Worm (Caenorhabditis elegans) whole organism, L1 larva: ENCODE results near the gene fipr-4.

Source experiments
- C04F5.9 ChIP-seq: sonication (generic microtip); optimal IDR thresholded peaks from 2 replicates; lab custom pipeline; 2016; ENCODE audit warnings: missing genetic modification characterization, missing compliant biosample characterization
- C16A3.4 ChIP-seq: fragments of 150-350 bp; optimal IDR thresholded peaks from 2 replicates; lab custom pipeline; 2014; ENCODE audit warnings: missing biosample characterization, missing genetic modification characterization
- alr-1 ChIP-seq: fragments of 200-800 bp; sonication (Bioruptor generic); optimal IDR thresholded peaks from 2 replicates; lab custom pipeline; 2018; ENCODE audit warnings: borderline replicate concordance, mild to moderate bottlenecking, missing genetic modification characterization, missing compliant biosample characterization
- ama-1 ChIP-seq: fragments of 150-350 bp; optimal IDR thresholded peaks from 2 replicates; lab custom pipeline; 2014
- ceh-8 ChIP-seq: fragments of 200-800 bp; sonication (Bioruptor generic); optimal IDR thresholded peaks from 2 replicates; lab custom pipeline; 2018; ENCODE audit warnings: mild to moderate bottlenecking, missing genetic modification characterization, moderate library complexity, missing compliant biosample characterization
- ceh-82 ChIP-seq, 3 experiments: fragments of 150-350 bp in 1 of 3; sonication (generic microtip) in 2 of 3; optimal IDR thresholded peaks; 2 replicates each; lab custom pipeline; 2014 to 2017; ENCODE audit warnings: missing biosample characterization in 3 of 3, missing genetic modification characterization in 3 of 3
- ceh-90 ChIP-seq: sonication (generic microtip); optimal IDR thresholded peaks from 2 replicates; lab custom pipeline; 2016; ENCODE audit warnings: missing genetic modification characterization, missing compliant biosample characterization
- dpl-1 ChIP-seq, 3 experiments: fragments of 150-350 bp in 2 of 3; sonication (generic microtip) in 1 of 3; optimal IDR thresholded peaks; 2 replicates each; lab custom pipeline; 2014 to 2017; ENCODE audit warnings: missing biosample characterization in 3 of 3, missing genetic modification characterization in 3 of 3, missing genetic modification reagents in 3 of 3
- dsc-1 ChIP-seq: sonication (generic microtip); optimal IDR thresholded peaks from 2 replicates; lab custom pipeline; 2016; ENCODE audit warnings: mild to moderate bottlenecking, missing genetic modification characterization, missing compliant biosample characterization
- efl-1 ChIP-seq, 4 experiments: fragments of 150-350 bp; optimal IDR thresholded peaks in 3 of 4; peaks in 1 of 4; 1 replicate in 1 of 4; 2 replicates in 3 of 4; lab custom pipeline; 2014; ENCODE audit warnings: missing biosample characterization in 2 of 4, missing genetic modification characterization in 2 of 4, missing genetic modification reagents in 2 of 4
- egl-13 ChIP-seq: sonication (generic microtip); optimal IDR thresholded peaks from 2 replicates; lab custom pipeline; 2016; ENCODE audit warnings: missing genotype, missing genetic modification reagents, missing genetic modification characterization, missing compliant biosample characterization
- elt-2 ChIP-seq: sonication (generic microtip); optimal IDR thresholded peaks from 2 replicates; lab custom pipeline; 2016; ENCODE audit warnings: missing genetic modification characterization, mild to moderate bottlenecking, inconsistent platforms, missing compliant biosample characterization, missing genetic modification reagents
- elt-3 ChIP-seq, 6 experiments: fragments of 150-350 bp in 1 of 6; sonication (generic microtip); optimal IDR thresholded peaks; 2 replicates each; lab custom pipeline; 2017 to 2018; ENCODE audit warnings: missing biosample characterization in 6 of 6, missing genetic modification characterization in 6 of 6, inconsistent platforms in 1 of 6
- fkh-10 ChIP-seq: sonication (generic microtip); optimal IDR thresholded peaks from 2 replicates; lab custom pipeline; 2017; ENCODE audit warnings: missing biosample characterization, missing genetic modification reagents, missing genetic modification characterization
- fkh-8 ChIP-seq: sonication (generic microtip); optimal IDR thresholded peaks from 2 replicates; lab custom pipeline; 2016; ENCODE audit warnings: mild to moderate bottlenecking, missing genetic modification characterization, missing compliant biosample characterization
- hlh-17 ChIP-seq: fragments of 200-800 bp; sonication (Bioruptor generic); optimal IDR thresholded peaks from 2 replicates; lab custom pipeline; 2018; ENCODE audit warnings: missing genetic modification characterization, mild to moderate bottlenecking, missing compliant biosample characterization, moderate library complexity, borderline replicate concordance
- hlh-4 ChIP-seq: sonication (generic microtip); optimal IDR thresholded peaks from 2 replicates; lab custom pipeline; 2016; ENCODE audit warnings: mild to moderate bottlenecking, missing genetic modification characterization, missing compliant biosample characterization
- irx-1 ChIP-seq: sonication (generic microtip); optimal IDR thresholded peaks from 2 replicates; lab custom pipeline; 2016; ENCODE audit warnings: missing genetic modification characterization, missing compliant biosample characterization
- jun-1 ChIP-seq: fragments of 150-350 bp; optimal IDR thresholded peaks from 2 replicates; lab custom pipeline; 2014; ENCODE audit warnings: missing biosample characterization, missing genetic modification reagents, missing genetic modification characterization
- lin-14 ChIP-seq: fragments of 200-800 bp; sonication (Bioruptor generic); optimal IDR thresholded peaks from 2 replicates; lab custom pipeline; 2018; ENCODE audit warnings: mild to moderate bottlenecking, missing genetic modification characterization, moderate library complexity, missing compliant biosample characterization
- lin-35 ChIP-seq, 2 experiments: fragments of 150-350 bp; optimal IDR thresholded peaks; 2 replicates each; lab custom pipeline; 2014; ENCODE audit warnings: missing biosample characterization in 2 of 2, missing genetic modification characterization in 2 of 2, missing genetic modification reagents in 2 of 2
- lsy-2 ChIP-seq, 2 experiments: fragments of 150-350 bp; optimal IDR thresholded peaks; 2 replicates each; lab custom pipeline; 2014; ENCODE audit warnings: missing biosample characterization in 2 of 2, missing genetic modification characterization in 2 of 2
- mab-9 ChIP-seq: fragments of 200-800 bp; sonication (Bioruptor generic); IDR thresholded peaks from 2 replicates; pipeline ENCODE4 v1.3.6; 2022; ENCODE audit warnings: missing genetic modification reagents, missing genetic modification characterization, missing compliant biosample characterization
- mdl-1 ChIP-seq, 2 experiments: fragments of 150-350 bp; optimal IDR thresholded peaks; 2 replicates each; lab custom pipeline; 2014 to 2017; ENCODE audit warnings: missing biosample characterization in 2 of 2, missing genetic modification characterization in 2 of 2, inconsistent platforms in 1 of 2
- nhr-12 ChIP-seq: sonication (generic microtip); optimal IDR thresholded peaks from 2 replicates; lab custom pipeline; 2017; ENCODE audit warnings: missing biosample characterization, missing genetic modification characterization
- nhr-20 ChIP-seq: sonication (generic microtip); optimal IDR thresholded peaks from 2 replicates; lab custom pipeline; 2016; ENCODE audit warnings: mild to moderate bottlenecking, missing genetic modification characterization, missing compliant biosample characterization
- nhr-28 ChIP-seq: fragments of 150-350 bp; optimal IDR thresholded peaks from 2 replicates; lab custom pipeline; 2014; ENCODE audit warnings: missing biosample characterization, missing genetic modification characterization
- nhr-47 ChIP-seq: sonication (generic microtip); optimal IDR thresholded peaks from 2 replicates; lab custom pipeline; 2016; ENCODE audit warnings: mild to moderate bottlenecking, missing genetic modification characterization, moderate library complexity, missing compliant biosample characterization
- nhr-71 ChIP-seq: sonication (generic microtip); optimal IDR thresholded peaks from 2 replicates; lab custom pipeline; 2016; ENCODE audit warnings: mild to moderate bottlenecking, missing genetic modification characterization, moderate library complexity, missing compliant biosample characterization
- pag-3 ChIP-seq: sonication (generic microtip); optimal IDR thresholded peaks from 2 replicates; lab custom pipeline; 2017; ENCODE audit warnings: missing genetic modification characterization, mild to moderate bottlenecking, missing compliant biosample characterization, antibody characterized with exemption, borderline replicate concordance; ENCODE audit not compliant: insufficient read depth
- snu-23 ChIP-seq: sonication (generic microtip); optimal IDR thresholded peaks from 2 replicates; lab custom pipeline; 2016; ENCODE audit warnings: missing genetic modification characterization, missing compliant biosample characterization
- sox-4 ChIP-seq: sonication (generic microtip); optimal IDR thresholded peaks from 2 replicates; lab custom pipeline; 2016; ENCODE audit warnings: missing genetic modification characterization, missing compliant biosample characterization
- swsn-7 ChIP-seq: sonication (generic microtip); optimal IDR thresholded peaks from 2 replicates; lab custom pipeline; 2016; ENCODE audit warnings: missing genetic modification characterization, missing compliant biosample characterization
- tbx-2 ChIP-seq: sonication (generic microtip); optimal IDR thresholded peaks from 2 replicates; lab custom pipeline; 2016; ENCODE audit warnings: missing genetic modification characterization, missing compliant biosample characterization
- tlp-1 ChIP-seq: fragments of 150-350 bp; optimal IDR thresholded peaks from 2 replicates; lab custom pipeline; 2014; ENCODE audit warnings: missing biosample characterization, missing genetic modification characterization
- unc-86 ChIP-seq: sonication (generic microtip); optimal IDR thresholded peaks from 2 replicates; lab custom pipeline; 2016; ENCODE audit warnings: missing genetic modification characterization, missing compliant biosample characterization
- unc-98 ChIP-seq: fragments of 200-800 bp; sonication (Bioruptor generic); IDR thresholded peaks from 2 replicates; pipeline ENCODE4 v1.3.6; 2022; ENCODE audit warnings: missing genetic modification characterization, missing compliant biosample characterization
- zip-4 ChIP-seq: fragments of 200-800 bp; sonication (Bioruptor generic); optimal IDR thresholded peaks from 2 replicates; lab custom pipeline; 2018; ENCODE audit warnings: mild to moderate bottlenecking, missing genetic modification characterization, moderate library complexity, missing compliant biosample characterization
- ztf-11 ChIP-seq, 2 experiments: sonication (generic microtip); optimal IDR thresholded peaks; 2 replicates each; lab custom pipeline; 2016 to 2017; ENCODE audit warnings: missing genetic modification characterization in 2 of 2, missing biosample characterization in 1 of 2, missing compliant biosample characterization in 1 of 2
- ztf-4 ChIP-seq: fragments of 150-350 bp; optimal IDR thresholded peaks from 2 replicates; lab custom pipeline; 2014; ENCODE audit warnings: missing biosample characterization, missing genetic modification characterization

Gene fipr-4

ce11 chrV:10228360-10228759 is at the start of gene fipr-4:
fipr-4 (minus strand) TSS chrV:10228460.
- TF ChIP-seq elt-3 (tag; optimal IDR thresholded peaks at IDR 0.05; lab: Kevin White, UChicago), result no peak
- no peak for TF ChIP-seq ceh-82 (tag; optimal IDR thresholded peaks at IDR 0.05; lab: Kevin White, UChicago)
- TF ChIP-seq fkh-10 (GFP tag; lab: Kevin White, UChicago), result no peak
- no peak for TF ChIP-seq swsn-7 (tag; lab: Kevin White, UChicago)
- TF ChIP-seq C16A3.4 (tag; lab: Kevin White, UChicago), result no peak
- no peak for TF ChIP-seq sox-4 (tag; lab: Kevin White, UChicago)
- no peak for TF ChIP-seq fkh-8 (tag; lab: Kevin White, UChicago)
- TF ChIP-seq mdl-1 (tag; optimal IDR thresholded peaks at IDR 0.05; lab: Kevin White, UChicago), result no peak
- TF ChIP-seq ama-1, result no peak
- TF ChIP-seq unc-98 (GFP tag; lab: Robert Waterston, UW), result no peak
- TF ChIP-seq hlh-17 (GFP tag; lab: Kevin White, UChicago), result no peak
- TF ChIP-seq lin-14 (GFP tag; lab: Kevin White, UChicago), result no peak
- TF ChIP-seq nhr-71 (tag; lab: Kevin White, UChicago), result no peak
- TF ChIP-seq, all 84 proteins: peak for 0

- no peak for TF ChIP-seq efl-1 (optimal IDR thresholded peaks at IDR 0.05; lab: Kevin White, UChicago)
- TF ChIP-seq efl-1 (GFP tag; optimal IDR thresholded peaks at IDR 0.05 in 1 of 2; lab: Kevin White, UChicago), result peak in 1 of 2 experiments; percentile 22
- peak; percentile 54 for TF ChIP-seq elt-2 (tag; lab: Kevin White, UChicago)
- peak; percentile 21 for TF ChIP-seq tlp-1 (tag; lab: Kevin White, UChicago)
- no peak for TF ChIP-seq unc-86
Measured at ce11 chrV:10277579-10277978, 49.3 kb upstream of the fipr-4 start, which contains the start of gene lys-1. lys-1 (plus strand) TSS chrV:10277904.

- TF ChIP-seq nhr-12 (tag; lab: Kevin White, UChicago), result no peak
- no peak for TF ChIP-seq elt-2 (tag; lab: Kevin White, UChicago)
- peak; percentile 39 for TF ChIP-seq fkh-8 (tag; lab: Kevin White, UChicago)
- TF ChIP-seq lin-14 (GFP tag; lab: Kevin White, UChicago), result no peak
- no peak for TF ChIP-seq hlh-17 (GFP tag; lab: Kevin White, UChicago)
- no peak for TF ChIP-seq nhr-20 (tag; lab: Kevin White, UChicago)
- peak; percentile 99 for TF ChIP-seq hlh-4
- no peak for TF ChIP-seq egl-13 (tag; lab: Kevin White, UChicago)
- no peak for TF ChIP-seq pag-3 (tag; lab: Kevin White, UChicago)
- TF ChIP-seq ztf-4 (tag; lab: Kevin White, UChicago), result no peak
- TF ChIP-seq nhr-71 (tag; lab: Kevin White, UChicago), result peak; percentile 43
- TF ChIP-seq alr-1 (tag; lab: Kevin White, UChicago), result no peak
- TF ChIP-seq ama-1, result no peak
- no peak for TF ChIP-seq ceh-8 (GFP tag; lab: Kevin White, UChicago)
- TF ChIP-seq dsc-1 (tag; lab: Kevin White, UChicago), result peak; percentile 29
- TF ChIP-seq fkh-10 (GFP tag; lab: Kevin White, UChicago), result no peak
Measured at ce11 chrV:10276038-10276437, 47.8 kb upstream of the fipr-4 start.

- no peak for TF ChIP-seq ceh-90
- TF ChIP-seq lin-14 (GFP tag; lab: Kevin White, UChicago), result peak; percentile 55
- peak; percentile 4 for TF ChIP-seq fkh-10 (GFP tag; lab: Kevin White, UChicago)
Measured at ce11 chrV:10275619-10276018, 47.4 kb upstream of the fipr-4 start, which contains the start of gene Y22F5A.11. Y22F5A.11 (minus strand) TSS chrV:10275646.

- peak; percentile 29 to 73 (median 46) for TF ChIP-seq ceh-82 (tag; optimal IDR thresholded peaks at IDR 0.05; lab: Kevin White, UChicago)
- TF ChIP-seq mab-9, result 0 out of 2 replicates have a peak, but pooled peaks have one; percentile 44
- no peak for TF ChIP-seq nhr-28 (tag; lab: Kevin White, UChicago)
- no peak for TF ChIP-seq zip-4 (GFP tag; lab: Kevin White, UChicago)
- peak; percentile 29 for TF ChIP-seq snu-23 (GFP tag; lab: Kevin White, UChicago)
- TF ChIP-seq swsn-7 (tag; lab: Kevin White, UChicago), result peak; percentile 60
- TF ChIP-seq egl-13 (tag; lab: Kevin White, UChicago), result peak; percentile 45
- peak; percentile 59 for TF ChIP-seq tbx-2 (tag; lab: Kevin White, UChicago)
- peak in 1 of 3 experiments; percentile 0 for TF ChIP-seq dpl-1 (GFP tag; optimal IDR thresholded peaks at IDR 0.05; lab: Kevin White, UChicago)
- peak; percentile 33 for TF ChIP-seq jun-1 (tag; lab: Kevin White, UChicago)
- no peak for TF ChIP-seq ztf-11 (tag; optimal IDR thresholded peaks at IDR 0.05; lab: Kevin White, UChicago)
- TF ChIP-seq nhr-71 (tag; lab: Kevin White, UChicago), result peak; percentile 56
- peak; percentile 80 for TF ChIP-seq fkh-10 (GFP tag; lab: Kevin White, UChicago)
- TF ChIP-seq nhr-47 (tag; lab: Kevin White, UChicago), result peak; percentile 56
- TF ChIP-seq efl-1 (optimal IDR thresholded peaks at IDR 0.05; lab: Kevin White, UChicago), result peak; percentile 35 to 41
- no peak for TF ChIP-seq efl-1 (GFP tag; optimal IDR thresholded peaks at IDR 0.05 in 1 of 2; lab: Kevin White, UChicago)
- no peak for TF ChIP-seq C04F5.9 (tag; lab: Kevin White, UChicago)
- peak; percentile 32 for TF ChIP-seq irx-1 (tag; lab: Kevin White, UChicago)
- no peak for TF ChIP-seq pag-3 (tag; lab: Kevin White, UChicago)
- TF ChIP-seq lin-35 (GFP tag; optimal IDR thresholded peaks at IDR 0.05; lab: Kevin White, UChicago), result peak in 1 of 2 experiments; percentile 42
- TF ChIP-seq lsy-2 (tag; optimal IDR thresholded peaks at IDR 0.05; lab: Kevin White, UChicago), result peak; percentile 6 to 57
Measured at ce11 chrV:10273837-10274236, 45.6 kb upstream of the fipr-4 start.
